Worm (Caenorhabditis elegans) whole organism, L4 larva: ENCODE measurements around the gene mig-18.

ENCODE experiments used
- hlh-11 ChIP-seq: fragments of 200-800 bp; sonication (Bioruptor generic); optimal IDR thresholded peaks from 2 replicates; lab custom pipeline; 2018; ENCODE audit warnings: mild to moderate bottlenecking, missing genetic modification characterization, missing compliant biosample characterization
- lin-13 ChIP-seq: fragments of 150-350 bp; optimal IDR thresholded peaks from 2 replicates; lab custom pipeline; 2014; ENCODE audit warnings: missing biosample characterization, missing genetic modification reagents, missing genetic modification characterization
- nhr-11 ChIP-seq: fragments of 150-350 bp; optimal IDR thresholded peaks from 2 replicates; lab custom pipeline; 2014; ENCODE audit warnings: missing biosample characterization, missing genetic modification characterization
- nhr-76 ChIP-seq: fragments of 150-350 bp; optimal IDR thresholded peaks from 2 replicates; lab custom pipeline; 2014; ENCODE audit warnings: missing biosample characterization, missing genetic modification characterization
- nhr-77 ChIP-seq: fragments of 150-350 bp; optimal IDR thresholded peaks from 2 replicates; lab custom pipeline; 2014; ENCODE audit warnings: missing biosample characterization, missing genetic modification characterization
- pha-4 ChIP-seq, 2 experiments: fragments of 150-350 bp in 1 of 2; fragments of 200-800 bp in 1 of 2; sonication (Bioruptor generic) in 1 of 2; IDR thresholded peaks in 1 of 2; optimal IDR thresholded peaks in 1 of 2; 2 replicates each; pipeline versions ENCODE4 v1.3.6 to Lab custom; 2014 to 2022; ENCODE audit warnings: missing genetic modification characterization in 2 of 2, missing genetic modification reagents in 2 of 2, missing biosample characterization in 1 of 2, missing compliant biosample characterization in 1 of 2
- unc-130 ChIP-seq: sonication (generic microtip); optimal IDR thresholded peaks from 2 replicates; lab custom pipeline; 2016; ENCODE audit warnings: missing genetic modification reagents, missing genetic modification characterization, missing compliant biosample characterization
- unc-62 ChIP-seq, 3 experiments: fragments of 150-350 bp in 1 of 3; sonication (generic microtip); optimal IDR thresholded peaks in 2 of 3; peaks in 1 of 3; 1 replicate in 1 of 3; 2 replicates in 2 of 3; lab custom pipeline; 2014 to 2017; ENCODE audit warnings: missing biosample characterization in 3 of 3, missing genetic modification characterization in 3 of 3, missing genetic modification reagents in 3 of 3, missing genotype in 1 of 3

DNA sequence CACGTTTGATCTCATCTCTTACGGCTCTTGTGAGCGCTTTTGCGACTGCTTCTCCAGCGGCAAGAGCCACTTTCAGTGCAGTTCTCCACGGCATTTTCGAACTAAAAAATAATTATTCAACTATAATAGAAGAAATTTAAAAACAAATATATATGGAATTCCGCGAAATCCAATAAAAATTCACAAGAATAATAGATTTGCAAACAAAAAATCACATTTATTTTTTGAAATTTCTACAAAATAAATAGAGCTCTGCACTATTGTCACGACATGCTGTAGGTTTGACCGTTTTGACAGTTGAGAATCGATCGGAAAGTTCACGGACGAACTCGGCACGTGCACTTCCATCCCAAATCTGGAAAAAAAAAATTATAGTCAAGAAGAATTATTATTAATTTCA is 32.5 kb downstream of the mig-18 start, which contains the start of gene F45G2.8:
- no peak for TF ChIP-seq nhr-76 (tag; lab: Kevin White, UChicago)
- TF ChIP-seq nhr-11 = no peak
- no peak for TF ChIP-seq hlh-11
- no peak for TF ChIP-seq unc-130 (GFP tag; lab: Kevin White, UChicago)
- no peak for TF ChIP-seq unc-62 (GFP tag; optimal IDR thresholded peaks at IDR 0.05 in 1 of 2; lab: Kevin White, UChicago)
- no peak for TF ChIP-seq unc-62 (tag; optimal IDR thresholded peaks at IDR 0.05; lab: Kevin White, UChicago)
- no peak for TF ChIP-seq nhr-77 (tag; lab: Kevin White, UChicago)
- TF ChIP-seq pha-4 (GFP tag; IDR thresholded peaks at IDR 0.05; lab: Robert Waterston, UW) = no peak
- no peak for TF ChIP-seq pha-4 (tag; optimal IDR thresholded peaks at IDR 0.05; lab: Kevin White, UChicago)
- no peak for TF ChIP-seq lin-13 (GFP tag; lab: Kevin White, UChicago)
